Fruit fly (Drosophila melanogaster) whole organism, embryonic: ENCODE measurements around the gene Gnpat.

ENCODE experiments used
- Adf1 ChIP-seq: fragments of 200-800 bp; sonication (Bioruptor generic); IDR thresholded peaks from 2 replicates; pipeline ENCODE4 v1.3.6; 2022; ENCODE audit warnings: missing biosample characterization, missing genetic modification characterization
- Asciz ChIP-seq: fragments of 200-800 bp; sonication (Bioruptor generic); optimal IDR thresholded peaks from 2 replicates; lab custom pipeline; 2017; ENCODE audit warnings: missing biosample characterization, mild to moderate bottlenecking, missing genetic modification characterization, missing genetic modification reagents
- B-H1 ChIP-seq: fragments of 200-800 bp; sonication (Bioruptor generic); IDR thresholded peaks from 3 replicates; pipeline ENCODE4 v1.3.6; 2022; ENCODE audit warnings: missing biosample characterization, missing genetic modification characterization
- BtbVII ChIP-seq: fragments of 200-800 bp; sonication (Bioruptor generic); optimal IDR thresholded peaks from 3 replicates; lab custom pipeline; 2017; ENCODE audit warnings: missing biosample characterization, mild to moderate bottlenecking, missing genetic modification characterization
- C15 ChIP-seq: fragments of 200-800 bp; sonication (Bioruptor generic); IDR thresholded peaks from 3 replicates; pipeline ENCODE4 v1.3.6; 2022; ENCODE audit warnings: missing biosample characterization, missing genetic modification characterization
- CG11093 ChIP-seq: fragments of 200-800 bp; sonication (Bioruptor generic); IDR thresholded peaks from 3 replicates; pipeline ENCODE4 v1.3.6; 2022; ENCODE audit warnings: missing biosample characterization, missing genetic modification characterization
- CG12659 ChIP-seq: fragments of 200-800 bp; sonication (Bioruptor generic); optimal IDR thresholded peaks from 3 replicates; lab custom pipeline; 2017; ENCODE audit warnings: mild to moderate bottlenecking, missing biosample characterization, missing genetic modification reagents, missing genetic modification characterization
- CG14860 ChIP-seq: fragments of 200-800 bp; sonication (Bioruptor generic); IDR thresholded peaks from 3 replicates; pipeline ENCODE4 v1.3.6; 2022; ENCODE audit warnings: missing biosample characterization, missing genetic modification characterization; ENCODE audit not compliant: partially characterized antibody
- CG14965 ChIP-seq: fragments of 200-800 bp; sonication (Bioruptor generic); optimal IDR thresholded peaks from 2 replicates; lab custom pipeline; 2016; ENCODE audit warnings: missing biosample characterization, missing genetic modification characterization, borderline replicate concordance
- CG18011 ChIP-seq: fragments of 200-800 bp; sonication (Bioruptor generic); optimal IDR thresholded peaks from 2 replicates; lab custom pipeline; 2017; ENCODE audit warnings: missing biosample characterization, missing genetic modification characterization, mild to moderate bottlenecking, moderate library complexity, missing genotype
- CG18764 ChIP-seq: fragments of 200-800 bp; sonication (Bioruptor generic); optimal IDR thresholded peaks from 3 replicates; lab custom pipeline; 2016; ENCODE audit warnings: missing biosample characterization, missing genetic modification characterization
- CG30020 ChIP-seq: fragments of 200-800 bp; optimal IDR thresholded peaks from 2 replicates; lab custom pipeline; 2019; ENCODE audit warnings: missing biosample characterization, mild to moderate bottlenecking, missing genetic modification characterization, moderate library complexity
- CG30403 ChIP-seq: fragments of 200-800 bp; sonication (Bioruptor generic); optimal IDR thresholded peaks from 3 replicates; lab custom pipeline; 2016; ENCODE audit warnings: missing biosample characterization, missing genetic modification characterization
- CG32767 ChIP-seq: fragments of 200-800 bp; sonication (Bioruptor generic); IDR thresholded peaks from 2 replicates; pipeline ENCODE4 v1.3.6; 2022; ENCODE audit warnings: missing biosample characterization, missing genetic modification characterization
- CG4404 ChIP-seq: fragments of 200-800 bp; sonication (Bioruptor generic); IDR thresholded peaks from 2 replicates; pipeline ENCODE4 v1.3.6; 2022; ENCODE audit warnings: missing biosample characterization, missing genetic modification characterization
- CG4854 ChIP-seq: fragments of 200-800 bp; sonication (Bioruptor generic); optimal IDR thresholded peaks from 2 replicates; lab custom pipeline; 2016; ENCODE audit warnings: missing biosample characterization, missing genetic modification characterization, inconsistent platforms
- CG6654 ChIP-seq: fragments of 200-800 bp; sonication (Bioruptor generic); optimal IDR thresholded peaks from 2 replicates; lab custom pipeline; 2017; ENCODE audit warnings: missing biosample characterization, mild to moderate bottlenecking, missing genetic modification characterization
- CG9215 ChIP-seq: fragments of 200-800 bp; sonication (Bioruptor generic); IDR thresholded peaks from 2 replicates; pipeline ENCODE4 v1.3.6; 2022; ENCODE audit warnings: missing biosample characterization, missing genetic modification characterization
- Fer2 ChIP-seq: fragments of 200-800 bp; sonication (Bioruptor generic); optimal IDR thresholded peaks from 2 replicates; lab custom pipeline; 2018; ENCODE audit warnings: missing biosample characterization, mild to moderate bottlenecking, missing genetic modification characterization, moderate library complexity
- Hmx ChIP-seq: fragments of 200-800 bp; sonication (Bioruptor generic); optimal IDR thresholded peaks from 2 replicates; lab custom pipeline; 2016; ENCODE audit warnings: missing biosample characterization, missing genetic modification characterization
- Hr39 ChIP-seq: fragments of >200 bp; optimal IDR thresholded peaks from 2 replicates; lab custom pipeline; 2017
- Hr78 ChIP-seq, 2 experiments: fragments of 200-800 bp in 1 of 2; fragments of >200 bp in 1 of 2; sonication (Bioruptor generic) in 1 of 2; optimal IDR thresholded peaks; 2 replicates each; lab custom pipeline; 2017 to 2019; ENCODE audit warnings: missing biosample characterization in 2 of 2, missing genetic modification characterization in 2 of 2, mild to moderate bottlenecking in 1 of 2, moderate library complexity in 1 of 2
- MBD-R2 ChIP-seq: fragments of 200-800 bp; sonication (Bioruptor generic); IDR thresholded peaks from 2 replicates; pipeline ENCODE4 v1.3.6; 2022; ENCODE audit warnings: missing biosample characterization, missing genetic modification characterization
- MTF-1 ChIP-seq: fragments of 200-800 bp; sonication (Bioruptor generic); optimal IDR thresholded peaks from 2 replicates; lab custom pipeline; 2018; ENCODE audit warnings: missing biosample characterization, mild to moderate bottlenecking, missing genetic modification characterization, borderline replicate concordance
- NC2α ChIP-seq: fragments of 200-800 bp; sonication (Bioruptor generic); optimal IDR thresholded peaks from 2 replicates; lab custom pipeline; 2016; ENCODE audit warnings: missing biosample characterization, missing genetic modification characterization
- Nf-YA ChIP-seq: fragments of 200-800 bp; sonication (Bioruptor generic); IDR thresholded peaks from 2 replicates; pipeline ENCODE4 v1.3.6; 2022; ENCODE audit warnings: missing biosample characterization, missing genetic modification characterization
- NfI ChIP-seq: fragments of 200-800 bp; sonication (Bioruptor generic); optimal IDR thresholded peaks from 3 replicates; lab custom pipeline; 2018; ENCODE audit warnings: missing biosample characterization, mild to moderate bottlenecking, missing genetic modification characterization, moderate library complexity
- Poxn ChIP-seq: fragments of 200-800 bp; sonication (Bioruptor generic); IDR thresholded peaks from 2 replicates; pipeline ENCODE4 v1.3.6; 2022; ENCODE audit warnings: missing biosample characterization, missing genetic modification characterization
- Ravus ChIP-seq: fragments of 200-800 bp; sonication (Bioruptor generic); IDR thresholded peaks from 2 replicates; pipeline ENCODE4 v1.3.6; 2022; ENCODE audit warnings: missing biosample characterization, missing genetic modification characterization
- Rx ChIP-seq: fragments of 200-800 bp; sonication (Bioruptor generic); IDR thresholded peaks from 2 replicates; pipeline ENCODE4 v1.3.6; 2022; ENCODE audit warnings: missing biosample characterization, missing genetic modification characterization
- Sox100B ChIP-seq: fragments of 200-800 bp; sonication (Bioruptor generic); optimal IDR thresholded peaks from 3 replicates; lab custom pipeline; 2018; ENCODE audit warnings: missing biosample characterization, mild to moderate bottlenecking, missing genetic modification characterization
- bab2 ChIP-seq: fragments of 200-800 bp; sonication (Bioruptor generic); optimal IDR thresholded peaks from 2 replicates; lab custom pipeline; 2016; ENCODE audit warnings: missing biosample characterization, missing genetic modification characterization
- dmrt11E ChIP-seq: fragments of 200-800 bp; sonication (Bioruptor generic); optimal IDR thresholded peaks from 3 replicates; lab custom pipeline; 2018; ENCODE audit warnings: missing biosample characterization, mild to moderate bottlenecking, missing genetic modification characterization, moderate library complexity
- ems ChIP-seq: fragments of 200-800 bp; sonication (Bioruptor generic); optimal IDR thresholded peaks from 3 replicates; lab custom pipeline; 2016; ENCODE audit warnings: missing biosample characterization, missing genetic modification characterization
- eve ChIP-seq, 2 experiments: fragments of >200 bp; optimal IDR thresholded peaks; 2 replicates each; lab custom pipeline; 2017; ENCODE audit warnings: missing biosample characterization in 2 of 2, missing genetic modification characterization in 2 of 2
- fd102C ChIP-seq: fragments of 200-800 bp; sonication (Bioruptor generic); optimal IDR thresholded peaks from 2 replicates; lab custom pipeline; 2018; ENCODE audit warnings: missing biosample characterization, mild to moderate bottlenecking, missing genetic modification characterization, moderate library complexity
- gcm2 ChIP-seq: fragments of 200-800 bp; sonication (Bioruptor generic); optimal IDR thresholded peaks from 2 replicates; lab custom pipeline; 2016; ENCODE audit warnings: missing biosample characterization, missing genetic modification characterization
- hkb ChIP-seq, 2 experiments: fragments of 200-800 bp in 1 of 2; fragments of >200 bp in 1 of 2; sonication (Bioruptor generic) in 1 of 2; IDR thresholded peaks in 1 of 2; optimal IDR thresholded peaks in 1 of 2; 2 replicates each; pipeline versions ENCODE4 v1.3.6 to Lab custom; 2017 to 2022; ENCODE audit warnings: missing biosample characterization in 1 of 2, missing genetic modification characterization in 1 of 2
- lab ChIP-seq: fragments of 200-800 bp; sonication (Bioruptor generic); optimal IDR thresholded peaks from 3 replicates; lab custom pipeline; 2017; ENCODE audit warnings: missing biosample characterization, missing genetic modification characterization, mild to moderate bottlenecking, moderate library complexity, missing genetic modification reagents
- repo ChIP-seq: fragments of 200-800 bp; sonication (Bioruptor generic); optimal IDR thresholded peaks from 2 replicates; lab custom pipeline; 2016; ENCODE audit warnings: missing biosample characterization, missing genetic modification characterization
- ro ChIP-seq: fragments of 200-800 bp; sonication (Bioruptor generic); IDR thresholded peaks from 2 replicates; pipeline ENCODE4 v1.3.6; 2022; ENCODE audit warnings: missing biosample characterization, missing genetic modification characterization
- row ChIP-seq: fragments of 200-800 bp; sonication (Bioruptor generic); IDR thresholded peaks from 3 replicates; pipeline ENCODE4 v1.3.6; 2022; ENCODE audit warnings: missing biosample characterization, missing genetic modification characterization
- salm ChIP-seq: fragments of 200-800 bp; sonication (Bioruptor generic); optimal IDR thresholded peaks from 2 replicates; lab custom pipeline; 2018; ENCODE audit warnings: missing biosample characterization, mild to moderate bottlenecking, missing genetic modification characterization
- scrt ChIP-seq: fragments of 200-800 bp; sonication (Bioruptor generic); optimal IDR thresholded peaks from 2 replicates; lab custom pipeline; 2018; ENCODE audit warnings: missing biosample characterization, mild to moderate bottlenecking, missing genetic modification characterization, moderate library complexity
- ssp ChIP-seq: fragments of 200-800 bp; sonication (Bioruptor generic); IDR thresholded peaks from 2 replicates; pipeline ENCODE4 v1.3.6; 2022; ENCODE audit warnings: missing biosample characterization, missing genetic modification characterization
- z ChIP-seq: fragments of 200-800 bp; sonication (Bioruptor generic); IDR thresholded peaks from 3 replicates; pipeline ENCODE4 v1.3.6; 2022; ENCODE audit warnings: missing biosample characterization, missing genetic modification characterization
- zen ChIP-seq: fragments of 200-800 bp; sonication (Bioruptor generic); optimal IDR thresholded peaks from 3 replicates; lab custom pipeline; 2018; ENCODE audit warnings: missing biosample characterization, mild to moderate bottlenecking, missing genetic modification characterization, moderate library complexity
- zen2 ChIP-seq: fragments of 200-800 bp; sonication (Bioruptor generic); IDR thresholded peaks from 3 replicates; pipeline ENCODE4 v1.3.6; 2022; ENCODE audit warnings: missing biosample characterization, missing genetic modification characterization; ENCODE audit not compliant: partially characterized antibody

Gene Gnpat

dm6 chr3R:25445546-25446400, 45.0 kb downstream of the Gnpat start (continued):
- TF ChIP-seq CG9215 (GFP tag; lab: Robert Waterston, UW), result peak; percentile 32; the same call in 1 of the 2 replicates
- peak; percentile 62 for TF ChIP-seq Asciz
- TF ChIP-seq hkb (optimal IDR thresholded peaks at IDR 0.05; lab: Kevin White, UChicago), result no peak
- TF ChIP-seq hkb (GFP tag; IDR thresholded peaks at IDR 0.05; lab: Robert Waterston, UW), result peak; percentile 78
- TF ChIP-seq scrt (GFP tag; lab: Kevin White, UChicago), result no peak
- peak; percentile 6 for TF ChIP-seq CG30020 (tag; lab: Kevin White, UChicago)
- TF ChIP-seq Hr78 (GFP tag; optimal IDR thresholded peaks at IDR 0.05; lab: Kevin White, UChicago), result no peak
- TF ChIP-seq CG18764 (GFP tag; lab: Kevin White, UChicago), result peak; percentile 61
- TF ChIP-seq gcm2 (GFP tag; lab: Kevin White, UChicago), result peak; percentile 17
- no peak for TF ChIP-seq Hmx (GFP tag; lab: Kevin White, UChicago)
- TF ChIP-seq dmrt11E (tag; lab: Kevin White, UChicago), result peak; percentile 93
- TF ChIP-seq row (GFP tag; lab: Robert Waterston, UW), result peak; percentile 76
- no peak for TF ChIP-seq CG12659
- peak; percentile 68 for TF ChIP-seq CG11093 (GFP tag; lab: Robert Waterston, UW)
- peak; percentile 70 for TF ChIP-seq Sox100B (GFP tag; lab: Kevin White, UChicago)
- TF ChIP-seq Hr39 (lab: Kevin White, UChicago), result no peak
- TF ChIP-seq Adf1 (GFP tag; lab: Robert Waterston, UW), result no peak
- TF ChIP-seq CG32767 (GFP tag; lab: Robert Waterston, UW), result peak; percentile 73
- peak; percentile 53 for TF ChIP-seq Rx
- TF ChIP-seq ssp, result no peak
- TF ChIP-seq MBD-R2 (GFP tag; lab: Robert Waterston, UW), result no peak
- TF ChIP-seq CG14860 (GFP tag; lab: Robert Waterston, UW), result peak; percentile 55; the same call in 1 of the 3 replicates
- TF ChIP-seq B-H1, result peak; percentile 62
- TF ChIP-seq fd102C (GFP tag; lab: Kevin White, UChicago), result no peak
- TF ChIP-seq Poxn (GFP tag; lab: Robert Waterston, UW), result no peak
- no peak for TF ChIP-seq CG18011
- no peak for TF ChIP-seq CG14965 (GFP tag; lab: Kevin White, UChicago)
- no peak for TF ChIP-seq NC2α (GFP tag; lab: Kevin White, UChicago)
- TF ChIP-seq zen2 (GFP tag; lab: Robert Waterston, UW), result no peak
- 0 out of 2 replicates have a peak, but pooled peaks have one; percentile 38 for TF ChIP-seq ro (GFP tag; lab: Robert Waterston, UW)
- peak; percentile 57 for TF ChIP-seq CG6654
- TF ChIP-seq CG4854 (GFP tag; lab: Kevin White, UChicago), result peak; percentile 8
- TF ChIP-seq CG30403 (GFP tag; lab: Kevin White, UChicago), result peak; percentile 59
- peak; percentile 23 for TF ChIP-seq ems (GFP tag; lab: Kevin White, UChicago)
- peak; percentile 40 for TF ChIP-seq lab (GFP tag; lab: Kevin White, UChicago)
- TF ChIP-seq Nf-YA (GFP tag; lab: Robert Waterston, UW), result peak; percentile 52; the same call in 1 of the 2 replicates
- TF ChIP-seq NfI (GFP tag; lab: Kevin White, UChicago), result peak; percentile 45
- peak; percentile 38 for TF ChIP-seq MTF-1 (GFP tag; lab: Kevin White, UChicago)
- no peak for TF ChIP-seq Fer2 (tag; lab: Kevin White, UChicago)
- peak; percentile 77 for TF ChIP-seq CG4404 (GFP tag; lab: Robert Waterston, UW)
- TF ChIP-seq repo (GFP tag; lab: Kevin White, UChicago), result no peak
- TF ChIP-seq BtbVII (GFP tag; lab: Kevin White, UChicago), result no peak
- TF ChIP-seq salm (tag; lab: Kevin White, UChicago), result peak; percentile 26
- TF ChIP-seq z (GFP tag; lab: Robert Waterston, UW), result no peak
- TF ChIP-seq C15, result no peak
- peak in 1 of 2 experiments; percentile 64 for TF ChIP-seq eve (GFP tag; optimal IDR thresholded peaks at IDR 0.05; lab: Kevin White, UChicago)
- TF ChIP-seq Ravus (GFP tag; lab: Robert Waterston, UW), result no peak
- TF ChIP-seq bab2 (GFP tag; lab: Kevin White, UChicago), result peak; percentile 35
- TF ChIP-seq zen (tag; lab: Kevin White, UChicago), result peak; percentile 46
